Fruit fly (Drosophila melanogaster): ENCODE results near the gene mRpS22.

The mRpS22 gene

DNA sequence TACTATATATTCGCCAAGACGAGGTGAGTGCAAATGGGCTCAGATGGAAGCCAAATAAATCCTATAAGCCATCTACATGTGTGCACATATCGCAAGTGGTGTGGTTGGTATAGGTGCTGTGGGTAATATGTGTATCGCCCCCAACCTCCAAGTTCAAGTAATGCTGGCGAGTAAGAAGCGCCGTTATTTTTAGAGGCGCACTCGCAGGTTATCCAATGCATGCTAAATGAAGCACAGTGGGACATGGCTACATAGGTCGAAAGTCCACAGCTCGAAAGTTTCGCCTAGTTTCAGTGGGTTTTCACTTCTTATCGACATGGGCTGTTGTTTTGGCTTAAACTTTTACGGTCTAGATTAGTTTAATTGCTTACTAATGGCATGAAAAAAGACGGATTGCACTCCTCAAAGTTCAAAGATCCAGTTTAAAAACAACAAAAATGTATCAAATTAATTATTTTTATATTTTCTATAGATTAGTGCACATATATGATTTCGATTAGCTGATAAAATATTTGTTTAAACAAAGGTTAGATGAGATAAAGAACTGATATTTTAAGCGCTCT, 9.3 kb downstream of the mRpS22 start:
- TF ChIP-seq Gug (GFP tag; IDR thresholded peaks at IDR 0.05) (peak; percentile 19; the same call in 1 of the 2 replicates), Sox15 (GFP tag; optimal IDR thresholded peaks at IDR 0.05) (peak; percentile 32), Ets21C (GFP tag; optimal IDR thresholded peaks at IDR 0.05) (no peak), CG11902 (GFP tag; optimal IDR thresholded peaks at IDR 0.05) (peak; percentile 4), CG7368 (GFP tag; optimal IDR thresholded peaks at IDR 0.05) (no peak), CG4318 (GFP tag; optimal IDR thresholded peaks at IDR 0.05) (no peak), CG11294 (GFP tag; IDR thresholded peaks at IDR 0.05) (no peak), CG6808 (GFP tag; optimal IDR thresholded peaks at IDR 0.05) (no peak), Hr39 (GFP tag; optimal IDR thresholded peaks at IDR 0.05) (peak; percentile 8), CG15336 (GFP tag; IDR thresholded peaks at IDR 0.05) (no peak), eg (GFP tag; IDR thresholded peaks at IDR 0.05) (no peak; the same call in 2 of the 3 replicates), CG32006 (GFP tag; optimal IDR thresholded peaks at IDR 0.05) (peak; percentile 62), Blimp-1 (GFP tag; optimal IDR thresholded peaks at IDR 0.05) (no peak), Sox102F (GFP tag; optimal IDR thresholded peaks at IDR 0.05) (no peak), CG6163 (GFP tag; IDR thresholded peaks at IDR 0.05) (peak; percentile 7; the same call in 1 of the 3 replicates), CG11762 (GFP tag; optimal IDR thresholded peaks at IDR 0.05; ENCODE audit: insufficient read depth) (no peak), svp (GFP tag) (peak; percentile 61), pdm3 (GFP tag; optimal IDR thresholded peaks at IDR 0.05) (no peak), CG9139 (GFP tag; optimal IDR thresholded peaks at IDR 0.05) (no peak), cyc (GFP tag; optimal IDR thresholded peaks at IDR 0.05) (peak; percentile 27), Eip78C (GFP tag) (peak; percentile 78), CG1621 (tag; optimal IDR thresholded peaks at IDR 0.05) (no peak), lz (GFP tag; optimal IDR thresholded peaks at IDR 0.05) (peak; percentile 1), fkh (GFP tag; optimal IDR thresholded peaks at IDR 0.05) (no peak), dac (GFP tag; optimal IDR thresholded peaks at IDR 0.05) (no peak), CG10669 (GFP tag; optimal IDR thresholded peaks at IDR 0.05) (no peak), vri (GFP tag; optimal IDR thresholded peaks at IDR 0.05) (no peak), CG8632 (GFP tag; optimal IDR thresholded peaks at IDR 0.05) (no peak), CG3919 (GFP tag; optimal IDR thresholded peaks at IDR 0.05) (peak; percentile 14), net (GFP tag; optimal IDR thresholded peaks at IDR 0.05) (no peak), Hr38 (GFP tag; optimal IDR thresholded peaks at IDR 0.05) (no peak), ss (GFP tag; optimal IDR thresholded peaks at IDR 0.05) (no peak), CG10631 (GFP tag; optimal IDR thresholded peaks at IDR 0.05) (peak; percentile 40), topi (GFP tag; optimal IDR thresholded peaks at IDR 0.05) (no peak), spab (GFP tag; optimal IDR thresholded peaks at IDR 0.05) (no peak), fd85E (GFP tag; optimal IDR thresholded peaks at IDR 0.05) (no peak), esn (GFP tag; optimal IDR thresholded peaks at IDR 0.05) (peak; percentile 38), CG31627 (GFP tag; optimal IDR thresholded peaks at IDR 0.05) (peak; percentile 35), Hr4 (GFP tag; optimal IDR thresholded peaks at IDR 0.05) (peak; percentile 44), acj6 (GFP tag; optimal IDR thresholded peaks at IDR 0.05) (no peak), dsx (GFP tag; optimal IDR thresholded peaks at IDR 0.05; ENCODE audit: poor library complexity, severe bottlenecking) (no peak), Eip75B (GFP tag; optimal IDR thresholded peaks at IDR 0.05) (no peak), CG6854 (GFP tag; optimal IDR thresholded peaks at IDR 0.05) (no peak), CG8319 (GFP tag; optimal IDR thresholded peaks at IDR 0.05) (no peak), CG6792 (GFP tag; optimal IDR thresholded peaks at IDR 0.05) (peak; percentile 34), Eip93F (GFP tag; optimal IDR thresholded peaks at IDR 0.05) (no peak), Met (GFP tag; optimal IDR thresholded peaks at IDR 0.05) (no peak), Ets96B (tag; optimal IDR thresholded peaks at IDR 0.05) (no peak), CG6276 (GFP tag; optimal IDR thresholded peaks at IDR 0.05) (peak; percentile 7), CG8119 (GFP tag; IDR thresholded peaks at IDR 0.05) (0 out of 3 replicates have a peak, but pooled peaks have one; percentile 31), Sox14 (GFP tag; optimal IDR thresholded peaks at IDR 0.05) (no peak), achi (GFP tag; optimal IDR thresholded peaks at IDR 0.05) (no peak)

All from whole organism, prepupa.